Worm (Caenorhabditis elegans) whole organism, mixed stage, embryonic: ENCODE data around the gene gfi-3.

Experiments
- blmp-1 ChIP-seq: fragments of 150-350 bp; optimal IDR thresholded peaks from 2 replicates; lab custom pipeline; 2014; ENCODE audit warnings: missing biosample characterization, missing genetic modification characterization
- ceh-39 ChIP-seq: fragments of 150-350 bp; optimal IDR thresholded peaks from 2 replicates; lab custom pipeline; 2014; ENCODE audit warnings: missing biosample characterization, missing genetic modification characterization
- ces-1 ChIP-seq: fragments of 150-350 bp; optimal IDR thresholded peaks from 2 replicates; lab custom pipeline; 2014; ENCODE audit warnings: missing biosample characterization, missing genetic modification reagents, missing genetic modification characterization
- elt-3 ChIP-seq: fragments of 150-350 bp; optimal IDR thresholded peaks from 2 replicates; lab custom pipeline; 2014; ENCODE audit warnings: missing biosample characterization, missing genetic modification characterization
- hlh-1 ChIP-seq: fragments of 150-350 bp; optimal IDR thresholded peaks from 2 replicates; lab custom pipeline; 2014; ENCODE audit warnings: missing biosample characterization, missing genetic modification reagents, missing genetic modification characterization
- lin-13 ChIP-seq: fragments of 150-350 bp; optimal IDR thresholded peaks from 2 replicates; lab custom pipeline; 2014; ENCODE audit warnings: missing biosample characterization, missing genetic modification characterization
- mab-5 ChIP-seq: fragments of 150-350 bp; optimal IDR thresholded peaks from 2 replicates; lab custom pipeline; 2014; ENCODE audit warnings: missing biosample characterization, missing genetic modification characterization
- nhr-12 ChIP-seq: fragments of 150-350 bp; optimal IDR thresholded peaks from 2 replicates; lab custom pipeline; 2014; ENCODE audit warnings: missing biosample characterization, missing genetic modification characterization
- nhr-28 ChIP-seq: fragments of 150-350 bp; optimal IDR thresholded peaks from 2 replicates; lab custom pipeline; 2014; ENCODE audit warnings: missing biosample characterization, missing genetic modification characterization
- snpc-4 ChIP-seq: fragments of 150-350 bp; optimal IDR thresholded peaks from 2 replicates; lab custom pipeline; 2014; ENCODE audit warnings: missing biosample characterization, missing genetic modification characterization
- sptf-1 ChIP-seq: sonication (generic microtip); optimal IDR thresholded peaks from 2 replicates; lab custom pipeline; 2017; ENCODE audit warnings: mild to moderate bottlenecking, missing genetic modification characterization, moderate library complexity, missing compliant biosample characterization
- unc-39 ChIP-seq: fragments of 150-350 bp; optimal IDR thresholded peaks from 2 replicates; lab custom pipeline; 2014; ENCODE audit warnings: missing biosample characterization, missing genetic modification characterization
- unc-62 ChIP-seq: fragments of 150-350 bp; optimal IDR thresholded peaks from 2 replicates; lab custom pipeline; 2014; ENCODE audit warnings: missing biosample characterization, missing genetic modification reagents, missing genetic modification characterization

DNA sequence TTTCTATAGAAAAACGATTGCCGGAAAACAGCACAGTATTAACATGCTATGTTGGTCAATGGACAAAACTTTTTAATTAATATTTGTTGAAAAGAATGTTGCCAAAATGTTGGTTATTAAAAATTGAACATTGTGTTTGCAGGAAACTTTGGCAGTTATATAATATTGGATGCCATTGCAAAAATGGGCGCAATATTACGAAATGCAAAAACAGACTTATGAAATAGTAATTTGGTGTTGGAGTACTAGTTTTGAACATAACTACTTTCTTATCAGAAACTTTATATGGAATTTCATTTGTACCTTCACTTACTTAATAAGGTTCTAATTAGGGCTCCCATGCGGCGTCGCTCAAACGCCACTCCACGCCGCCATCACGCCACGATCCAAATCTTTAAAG lies 30.0 kb downstream of the gfi-3 start:
- no peak for TF ChIP-seq hlh-1
- no peak for TF ChIP-seq nhr-12
- TF ChIP-seq blmp-1 (tag; lab: Kevin White, UChicago), result no peak
- TF ChIP-seq snpc-4 (tag; lab: Kevin White, UChicago), result no peak
- TF ChIP-seq unc-62, result no peak
- TF ChIP-seq nhr-28 (tag; lab: Kevin White, UChicago), result no peak
- no peak for TF ChIP-seq ces-1
- TF ChIP-seq unc-39 (tag; lab: Kevin White, UChicago), result no peak
- no peak for TF ChIP-seq elt-3 (tag; lab: Kevin White, UChicago)
- no peak for TF ChIP-seq sptf-1 (tag; lab: Kevin White, UChicago)
- TF ChIP-seq lin-13 (tag; lab: Kevin White, UChicago), result no peak
- no peak for TF ChIP-seq ceh-39 (tag; lab: Kevin White, UChicago)
- TF ChIP-seq mab-5 (tag; lab: Kevin White, UChicago), result no peak
